Worm (Caenorhabditis elegans): ENCODE measurements around the gene sri-29.

sri-29 gene

DNA sequence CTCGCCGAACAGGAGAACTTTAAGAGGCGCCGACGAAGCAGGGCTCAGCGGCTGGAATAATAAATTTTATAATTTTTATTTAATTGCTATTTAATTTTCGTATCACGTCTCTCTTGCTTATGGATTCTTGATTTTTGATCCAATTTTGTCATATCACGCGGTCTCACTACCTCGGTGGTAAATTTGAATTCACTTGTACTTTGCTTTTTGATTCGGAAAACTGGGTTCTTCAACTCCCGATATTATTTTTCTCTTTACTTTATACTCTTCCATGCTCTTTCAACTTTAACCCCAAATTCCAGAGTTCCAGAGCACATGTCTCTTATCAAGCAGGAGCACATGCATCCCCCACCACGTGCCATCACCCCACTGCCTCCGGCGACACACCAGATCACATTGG is 40.5 kb upstream of the sri-29 start, which contains the start of gene lido-11:
Gene lido-11 (plus strand): TSS at position 301 of the 400 bp plus-strand sequence.
- no peak for TF ChIP-seq pax-1 (tag; optimal IDR thresholded peaks at IDR 0.05)
- no peak for TF ChIP-seq Y22D7AL.16 (tag; optimal IDR thresholded peaks at IDR 0.05)
- TF ChIP-seq fkh-6 (tag; optimal IDR thresholded peaks at IDR 0.05): no peak
- TF ChIP-seq dmd-4 (tag; optimal IDR thresholded peaks at IDR 0.05; ENCODE audit: borderline replicate concordance): no peak
- no peak for TF ChIP-seq ahr-1 (tag; optimal IDR thresholded peaks at IDR 0.05)
- no peak for TF ChIP-seq pag-3 (tag; optimal IDR thresholded peaks at IDR 0.05; ENCODE audit: borderline replicate concordance)
- no peak for TF ChIP-seq lin-11 (tag; optimal IDR thresholded peaks at IDR 0.05)
- no peak for TF ChIP-seq T23F11.4 (GFP tag; optimal IDR thresholded peaks at IDR 0.05)

DNA sequence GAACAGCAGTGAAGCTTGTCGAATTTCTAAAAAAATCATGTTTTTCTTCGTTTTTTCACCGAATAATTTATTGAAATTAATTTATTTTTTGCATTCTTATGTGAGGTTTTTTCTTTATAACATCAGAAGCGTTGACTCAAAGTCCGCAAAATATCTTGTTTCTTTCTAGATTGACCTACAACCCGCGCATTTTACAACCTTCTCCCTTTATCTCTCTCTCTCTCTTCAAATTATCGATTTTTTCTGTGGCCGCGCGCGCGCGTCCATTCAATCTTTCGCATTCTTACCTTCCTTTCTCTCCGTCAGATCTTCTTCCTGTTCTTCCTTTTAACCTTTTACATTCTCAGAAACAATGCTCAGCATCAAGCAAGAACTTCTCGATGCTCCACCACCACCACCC is 38.6 kb upstream of the sri-29 start, which contains the start of gene lido-12:
Gene lido-12 (plus strand): TSS at position 301 of the 400 bp plus-strand sequence.
- TF ChIP-seq ceh-45 (GFP tag; IDR thresholded peaks at IDR 0.05) (no peak), hlh-15 (tag; optimal IDR thresholded peaks at IDR 0.05) (no peak), K02D7.2 (tag; optimal IDR thresholded peaks at IDR 0.05) (no peak), ceh-6 (GFP tag; optimal IDR thresholded peaks at IDR 0.05) (no peak), mec-3 (tag; optimal IDR thresholded peaks at IDR 0.05; ENCODE audit: borderline replicate concordance) (no peak), nfya-1 (tag; optimal IDR thresholded peaks at IDR 0.05) (no peak), ceh-22 (tag; optimal IDR thresholded peaks at IDR 0.05) (no peak), lim-6 (tag; optimal IDR thresholded peaks at IDR 0.05) (no peak), ceh-30 (tag; optimal IDR thresholded peaks at IDR 0.05) (no peak), ceh-34 (tag; optimal IDR thresholded peaks at IDR 0.05) (no peak)

DNA sequence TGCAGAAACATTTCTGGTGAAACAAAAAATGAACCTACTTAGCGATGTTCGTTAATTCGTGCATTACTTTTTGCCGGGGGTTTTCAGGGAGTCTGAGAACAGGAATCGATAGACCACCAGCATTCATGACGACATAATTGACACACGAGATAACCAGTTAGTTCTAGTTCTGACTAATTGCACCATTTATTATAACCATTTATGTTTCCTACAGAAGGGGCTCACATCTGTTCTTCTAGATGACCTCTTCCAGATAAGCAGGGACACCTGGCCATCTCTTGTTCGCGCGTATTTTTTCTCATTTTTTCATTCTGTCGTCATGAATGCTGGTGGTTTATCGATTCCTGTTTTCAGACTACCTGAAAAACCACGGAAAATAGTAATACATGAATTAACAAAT is 35.7 kb upstream of the sri-29 start, which contains the start of gene sdz-5:
Gene sdz-5 (plus strand): TSS at position 301 of the 400 bp plus-strand sequence.
- TF ChIP-seq tbx-2 (tag; optimal IDR thresholded peaks at IDR 0.05) (no peak), zip-5 (tag; optimal IDR thresholded peaks at IDR 0.05) (no peak), rnt-1 (tag; optimal IDR thresholded peaks at IDR 0.05) (no peak), ahr-1 (tag; optimal IDR thresholded peaks at IDR 0.05) (no peak), pax-1 (tag; optimal IDR thresholded peaks at IDR 0.05) (no peak), C08G9.2 (tag; optimal IDR thresholded peaks at IDR 0.05) (no peak)

DNA sequence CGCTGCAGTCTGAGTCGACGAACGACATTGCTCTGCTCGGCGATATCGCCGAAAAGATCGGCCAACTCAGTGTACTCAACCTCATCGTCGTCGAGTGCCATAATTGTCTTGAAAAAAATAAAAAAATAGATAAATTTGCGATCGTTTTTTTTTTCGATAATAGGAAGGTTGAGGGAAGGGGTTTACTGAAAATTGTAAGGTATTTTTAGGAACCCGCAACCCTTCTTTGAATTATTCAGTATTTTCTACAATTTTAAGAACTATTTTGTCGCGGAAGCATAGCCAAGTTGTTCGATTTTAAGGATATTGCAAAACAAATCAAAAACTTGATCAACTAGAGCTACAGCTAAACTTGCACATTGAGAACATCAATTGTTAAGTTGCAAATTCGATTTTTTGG is 32.0 kb upstream of the sri-29 start, which contains the start of gene C41H7.9:
Gene C41H7.9 (minus strand): TSS at position 101 of the 400 bp plus-strand sequence.
- TF ChIP-seq hlh-30 (tag; optimal IDR thresholded peaks at IDR 0.05; ENCODE audit: insufficient read depth) (no peak), syd-9 (tag; optimal IDR thresholded peaks at IDR 0.05) (no peak)

DNA sequence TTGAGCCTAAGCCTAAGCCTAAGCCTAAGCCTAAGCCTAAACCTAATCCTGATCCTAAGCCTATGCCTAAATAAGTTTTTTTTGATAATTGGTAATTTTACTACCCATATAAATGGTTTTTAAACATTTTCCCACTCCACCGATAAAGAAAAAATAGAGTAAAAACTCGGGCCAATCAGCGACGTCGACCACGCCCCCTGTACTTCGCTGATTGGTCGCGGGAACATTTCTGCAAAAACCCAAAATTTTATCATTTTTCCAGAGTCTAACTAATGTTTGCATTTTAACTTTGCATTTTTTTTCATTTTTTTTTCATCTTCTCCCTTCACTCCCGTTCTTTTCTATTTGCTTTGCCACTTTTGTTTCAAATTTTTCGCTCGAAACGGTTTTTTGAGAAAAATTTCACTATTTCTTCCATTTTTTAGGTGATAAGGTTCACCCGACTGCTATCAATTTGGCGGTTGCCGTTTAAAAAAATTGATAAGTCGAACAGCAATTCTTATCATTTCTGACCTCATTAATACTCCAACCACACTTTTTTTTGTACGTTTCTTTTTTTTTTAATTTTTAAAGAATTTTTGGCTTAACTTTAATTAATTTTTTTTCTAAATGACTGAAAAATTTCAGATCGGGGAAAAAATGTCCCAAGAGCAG is 29.8 kb upstream of the sri-29 start, which contains the start of gene C41H7.2:
Gene C41H7.2 (plus strand): TSS at position 622 of the 654 bp plus-strand sequence.
- TF ChIP-seq elt-2 (tag; optimal IDR thresholded peaks at IDR 0.05) (peak; percentile 90), nfya-1 (tag; optimal IDR thresholded peaks at IDR 0.05) (peak; percentile 86), pqm-1 (tag; optimal IDR thresholded peaks at IDR 0.05) (no peak)

DNA sequence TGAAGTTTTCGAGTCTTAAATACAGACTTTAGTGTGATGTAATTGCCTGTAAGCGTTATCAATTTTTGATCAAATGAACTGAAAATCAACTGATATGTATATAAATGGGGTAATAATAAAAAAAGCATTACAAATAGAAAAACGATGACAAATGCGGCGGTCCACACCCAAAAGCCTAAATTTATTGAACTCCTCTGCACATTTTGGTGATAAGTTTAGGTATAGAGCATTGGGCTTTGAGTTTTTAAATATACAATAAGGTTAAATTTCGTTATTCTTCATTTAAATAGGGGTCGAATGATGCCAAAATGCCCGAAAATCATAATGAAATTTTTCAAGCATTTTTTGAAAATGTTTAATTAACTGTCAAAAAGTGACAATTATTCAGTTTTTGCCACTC is 24.3 kb upstream of the sri-29 start, which contains the start of gene clec-3:
Gene clec-3 (minus strand): TSS at position 101 of the 400 bp plus-strand sequence.
- TF ChIP-seq ceh-14 (tag; optimal IDR thresholded peaks at IDR 0.05): no peak
- TF ChIP-seq ceh-24 (tag; optimal IDR thresholded peaks at IDR 0.05): no peak
- no peak for TF ChIP-seq ceh-30 (tag; optimal IDR thresholded peaks at IDR 0.05)
- TF ChIP-seq lin-11 (tag; optimal IDR thresholded peaks at IDR 0.05): no peak
- TF ChIP-seq ceh-18 (tag; optimal IDR thresholded peaks at IDR 0.05): no peak
- TF ChIP-seq dmd-4 (tag; optimal IDR thresholded peaks at IDR 0.05; ENCODE audit: borderline replicate concordance): no peak
- TF ChIP-seq fkh-6 (tag; optimal IDR thresholded peaks at IDR 0.05): no peak
- no peak for TF ChIP-seq elt-4 (tag; optimal IDR thresholded peaks at IDR 0.05)
- TF ChIP-seq ceh-45 (GFP tag; IDR thresholded peaks at IDR 0.05): no peak
